Worm (Caenorhabditis elegans) whole organism, young adult: Measurements from ENCODE around the gene C01F1.6.

ENCODE experiments used
- B0019.2 ChIP-seq: fragments of 200-800 bp; sonication (Bioruptor generic); conservative IDR thresholded peaks from 2 replicates; pipeline ENCODE4 v1.3.6; 2022; ENCODE audit warnings: missing genetic modification reagents, missing genetic modification characterization, missing compliant biosample characterization
- C17E4.6 ChIP-seq: fragments of 200-800 bp; sonication (Bioruptor generic); IDR thresholded peaks from 2 replicates; pipeline ENCODE4 v1.3.6; 2022; ENCODE audit warnings: missing genetic modification reagents, missing genetic modification characterization, missing compliant biosample characterization
- F22D6.2 ChIP-seq: sonication (generic microtip); optimal IDR thresholded peaks from 2 replicates; lab custom pipeline; 2016; ENCODE audit warnings: mild to moderate bottlenecking, missing genetic modification characterization, missing compliant biosample characterization
- F23B12.7 ChIP-seq: sonication (generic microtip); optimal IDR thresholded peaks from 2 replicates; lab custom pipeline; 2017; ENCODE audit warnings: missing genetic modification characterization, mild to moderate bottlenecking, missing compliant biosample characterization, antibody characterized with exemption, moderate library complexity; ENCODE audit not compliant: insufficient read depth
- F55B11.4 ChIP-seq: sonication (generic microtip); optimal IDR thresholded peaks from 2 replicates; lab custom pipeline; 2016; ENCODE audit warnings: missing compliant biosample characterization, missing genetic modification characterization, borderline replicate concordance; ENCODE audit not compliant: insufficient read depth
- F57A8.1 ChIP-seq: fragments of 200-800 bp; sonication (Bioruptor generic); optimal IDR thresholded peaks from 2 replicates; lab custom pipeline; 2018; ENCODE audit warnings: mild to moderate bottlenecking, missing genetic modification characterization, moderate library complexity, missing compliant biosample characterization
- F57C9.4 ChIP-seq: sonication (generic microtip); optimal IDR thresholded peaks from 2 replicates; lab custom pipeline; 2017; ENCODE audit warnings: mild to moderate bottlenecking, missing genetic modification characterization, missing compliant biosample characterization
- Y56A3A.18 ChIP-seq: fragments of 200-800 bp; sonication (Bioruptor generic); IDR thresholded peaks from 2 replicates; pipeline ENCODE4 v1.3.6; 2022; ENCODE audit warnings: missing genetic modification reagents, missing genetic modification characterization, missing compliant biosample characterization
- athp-1 ChIP-seq: sonication (generic microtip); optimal IDR thresholded peaks from 2 replicates; lab custom pipeline; 2017; ENCODE audit warnings: mild to moderate bottlenecking, missing genetic modification characterization, missing compliant biosample characterization
- attf-3 ChIP-seq: fragments of 200-800 bp; sonication (Bioruptor generic); conservative IDR thresholded peaks from 2 replicates; pipeline ENCODE4 v1.3.6; 2022; ENCODE audit warnings: missing genetic modification reagents, missing genetic modification characterization, missing compliant biosample characterization
- bed-1 ChIP-seq: fragments of 200-800 bp; sonication (Bioruptor generic); IDR thresholded peaks from 2 replicates; pipeline ENCODE4 v1.3.6; 2022; ENCODE audit warnings: missing genetic modification reagents, missing genetic modification characterization, missing compliant biosample characterization
- bed-2 ChIP-seq: fragments of 200-800 bp; sonication (Bioruptor generic); IDR thresholded peaks from 2 replicates; pipeline ENCODE4 v1.3.6; 2022; ENCODE audit warnings: missing genetic modification reagents, missing genetic modification characterization, missing compliant biosample characterization
- cebp-2 ChIP-seq: fragments of 200-800 bp; sonication (Bioruptor generic); IDR thresholded peaks from 2 replicates; pipeline ENCODE4 v1.3.6; 2022; ENCODE audit warnings: missing genetic modification characterization, missing compliant biosample characterization
- ceh-100 ChIP-seq: fragments of 200-800 bp; sonication (Bioruptor generic); IDR thresholded peaks from 2 replicates; pipeline ENCODE4 v1.3.6; 2022; ENCODE audit warnings: missing genetic modification reagents, missing genetic modification characterization, missing compliant biosample characterization
- ceh-79 ChIP-seq: sonication (generic microtip); optimal IDR thresholded peaks from 2 replicates; lab custom pipeline; 2017; ENCODE audit warnings: mild to moderate bottlenecking, missing genetic modification characterization, missing compliant biosample characterization
- ceh-91 ChIP-seq: fragments of 200-800 bp; sonication (Bioruptor generic); IDR thresholded peaks from 2 replicates; pipeline ENCODE4 v1.3.6; 2022; ENCODE audit warnings: missing genetic modification reagents, missing genetic modification characterization, missing compliant biosample characterization
- chd-7 ChIP-seq: sonication (generic microtip); optimal IDR thresholded peaks from 2 replicates; lab custom pipeline; 2016; ENCODE audit warnings: mild to moderate bottlenecking, missing genetic modification characterization, moderate library complexity, missing compliant biosample characterization
- dpff-1 ChIP-seq: sonication (generic microtip); optimal IDR thresholded peaks from 2 replicates; lab custom pipeline; 2017; ENCODE audit warnings: mild to moderate bottlenecking, missing genetic modification characterization, missing compliant biosample characterization
- ekl-4 ChIP-seq: fragments of 200-800 bp; sonication (Bioruptor generic); IDR thresholded peaks from 2 replicates; pipeline ENCODE4 v1.3.6; 2022; ENCODE audit warnings: missing genetic modification reagents, missing genetic modification characterization, missing compliant biosample characterization
- ets-4 ChIP-seq: fragments of 200-800 bp; sonication (Bioruptor generic); optimal IDR thresholded peaks from 2 replicates; lab custom pipeline; 2018; ENCODE audit warnings: mild to moderate bottlenecking, missing genetic modification characterization, missing compliant biosample characterization
- gei-17 ChIP-seq: fragments of 200-800 bp; sonication (Bioruptor generic); optimal IDR thresholded peaks from 2 replicates; lab custom pipeline; 2018; ENCODE audit warnings: mild to moderate bottlenecking, missing genetic modification characterization, missing compliant biosample characterization
- him-1 ChIP-seq: sonication (generic microtip); optimal IDR thresholded peaks from 2 replicates; lab custom pipeline; 2016; ENCODE audit warnings: missing genotype, missing genetic modification reagents, missing genetic modification characterization, missing compliant biosample characterization
- lag-1 ChIP-seq: fragments of 200-800 bp; sonication (Bioruptor generic); IDR thresholded peaks from 2 replicates; pipeline ENCODE4 v1.3.6; 2022; ENCODE audit warnings: missing genetic modification reagents, missing genetic modification characterization, missing compliant biosample characterization
- lin-26 ChIP-seq: fragments of 200-800 bp; sonication (Bioruptor generic); IDR thresholded peaks from 2 replicates; pipeline ENCODE4 v1.3.6; 2022; ENCODE audit warnings: missing genetic modification reagents, missing genetic modification characterization, missing compliant biosample characterization
- lin-54 ChIP-seq: fragments of 200-800 bp; sonication (Bioruptor generic); optimal IDR thresholded peaks from 2 replicates; lab custom pipeline; 2018; ENCODE audit warnings: mild to moderate bottlenecking, missing genetic modification characterization, missing compliant biosample characterization
- lir-1 ChIP-seq: fragments of 200-800 bp; sonication (Bioruptor generic); conservative IDR thresholded peaks from 2 replicates; pipeline ENCODE4 v1.3.6; 2022; ENCODE audit warnings: missing genetic modification reagents, missing genetic modification characterization, missing compliant biosample characterization
- lsl-1 ChIP-seq: fragments of 200-800 bp; sonication (Bioruptor generic); optimal IDR thresholded peaks from 2 replicates; lab custom pipeline; 2018; ENCODE audit warnings: mild to moderate bottlenecking, missing genetic modification characterization, moderate library complexity, missing compliant biosample characterization
- madf-6 ChIP-seq: fragments of 200-800 bp; sonication (Bioruptor generic); IDR thresholded peaks from 2 replicates; pipeline ENCODE4 v1.3.6; 2022; ENCODE audit warnings: missing genetic modification reagents, missing genetic modification characterization, missing compliant biosample characterization
- mcd-1 ChIP-seq: fragments of 200-800 bp; sonication (Bioruptor generic); IDR thresholded peaks from 2 replicates; pipeline ENCODE4 v1.3.6; 2022; ENCODE audit warnings: missing genetic modification reagents, missing genetic modification characterization, missing compliant biosample characterization
- mes-4 ChIP-seq: sonication (generic microtip); optimal IDR thresholded peaks from 2 replicates; lab custom pipeline; 2016; ENCODE audit warnings: missing genotype, missing genetic modification characterization, missing compliant biosample characterization
- mxl-1 ChIP-seq: sonication (generic microtip); optimal IDR thresholded peaks from 2 replicates; lab custom pipeline; 2016; ENCODE audit warnings: missing genetic modification characterization, missing compliant biosample characterization
- nhr-120 ChIP-seq: fragments of 200-800 bp; sonication (Bioruptor generic); IDR thresholded peaks from 2 replicates; pipeline ENCODE4 v1.3.6; 2022; ENCODE audit warnings: missing genetic modification characterization, missing compliant biosample characterization
- pbrm-1 ChIP-seq: fragments of 200-800 bp; sonication (Bioruptor generic); IDR thresholded peaks from 2 replicates; pipeline ENCODE4 v1.3.6; 2022; ENCODE audit warnings: missing genetic modification reagents, missing genetic modification characterization, missing compliant biosample characterization
- rec-8 ChIP-seq, 2 experiments: sonication (generic microtip); optimal IDR thresholded peaks; 2 replicates each; lab custom pipeline; 2016; ENCODE audit warnings: mild to moderate bottlenecking in 2 of 2, missing genetic modification characterization in 2 of 2, missing genetic modification reagents in 2 of 2, missing genotype in 2 of 2, missing biosample characterization in 1 of 2, missing compliant biosample characterization in 1 of 2, moderate library complexity in 1 of 2
- repo-1 ChIP-seq: sonication (generic microtip); optimal IDR thresholded peaks from 2 replicates; lab custom pipeline; 2017; ENCODE audit warnings: mild to moderate bottlenecking, missing genetic modification characterization, missing compliant biosample characterization
- sdz-38 ChIP-seq: sonication (generic microtip); optimal IDR thresholded peaks from 2 replicates; lab custom pipeline; 2016; ENCODE audit warnings: missing genotype, missing genetic modification characterization, missing compliant biosample characterization
- snpc-1.3 ChIP-seq: sonication (generic microtip); optimal IDR thresholded peaks from 2 replicates; lab custom pipeline; 2017; ENCODE audit warnings: missing genetic modification characterization, mild to moderate bottlenecking, missing compliant biosample characterization, antibody characterized with exemption, moderate library complexity, missing genotype, missing genetic modification reagents; ENCODE audit not compliant: insufficient read depth
- snpc-4 ChIP-seq, 5 experiments: fragments of 150-350 bp in 1 of 5; sonication (generic microtip) in 4 of 5; optimal IDR thresholded peaks; 2 replicates each; lab custom pipeline; 2014 to 2018; ENCODE audit warnings: missing genetic modification characterization in 5 of 5, missing biosample characterization in 3 of 5, antibody characterized with exemption in 2 of 5, mild to moderate bottlenecking in 2 of 5, missing compliant biosample characterization in 2 of 5, missing genotype in 2 of 5, moderate library complexity in 2 of 5, missing genetic modification reagents in 1 of 5
- tbp1 ChIP-seq: fragments of 200-800 bp; sonication (Bioruptor generic); optimal IDR thresholded peaks from 2 replicates; lab custom pipeline; 2018; ENCODE audit warnings: mild to moderate bottlenecking, missing genetic modification characterization, missing compliant biosample characterization
- ztf-25 ChIP-seq: fragments of 200-800 bp; sonication (Bioruptor generic); IDR thresholded peaks from 2 replicates; pipeline ENCODE4 v1.3.6; 2022; ENCODE audit warnings: missing genetic modification reagents, missing genetic modification characterization, missing compliant biosample characterization
- ztf-26 ChIP-seq: sonication (generic microtip); optimal IDR thresholded peaks from 2 replicates; lab custom pipeline; 2017; ENCODE audit warnings: missing genetic modification characterization, missing compliant biosample characterization

C01F1.6 gene

ce11 chrII:4288111-4288510 is at the start of gene C01F1.6:
C01F1.6 (minus strand) TSS chrII:4288211.
- TF ChIP-seq snpc-1.3 (tag; lab: Kevin White, UChicago) (no peak), ets-4 (GFP tag; lab: Kevin White, UChicago) (no peak), athp-1 (tag; lab: Kevin White, UChicago) (no peak), cebp-2 (no peak), sdz-38 (no peak), lin-54 (GFP tag; lab: Kevin White, UChicago) (no peak), Y56A3A.18 (GFP tag; lab: Robert Waterston, UW) (no peak), lag-1 (no peak), mes-4 (tag; lab: Kevin White, UChicago) (no peak), F55B11.4 (tag; lab: Kevin White, UChicago) (no peak), ceh-91 (GFP tag; lab: Robert Waterston, UW) (no peak), F22D6.2 (tag; lab: Kevin White, UChicago) (no peak), bed-1 (GFP tag; lab: Robert Waterston, UW) (no peak), mcd-1 (GFP tag; lab: Robert Waterston, UW) (no peak), F57A8.1 (GFP tag; lab: Kevin White, UChicago) (no peak), ztf-25 (GFP tag; lab: Robert Waterston, UW) (no peak)

ce11 chrII:4337731-4338130 is 49.7 kb upstream of the C01F1.6 start:
- TF ChIP-seq chd-7 (tag; lab: Kevin White, UChicago) (no peak), lsl-1 (GFP tag; lab: Kevin White, UChicago) (no peak), ztf-26 (tag; lab: Kevin White, UChicago) (no peak), tbp1 (no peak), madf-6 (no peak), C17E4.6 (GFP tag; lab: Robert Waterston, UW) (no peak), repo-1 (tag; lab: Kevin White, UChicago) (no peak), cebp-2 (no peak), F55B11.4 (tag; lab: Kevin White, UChicago) (no peak), B0019.2 (GFP tag; lab: Robert Waterston, UW) (no peak), snpc-4 (GFP tag; optimal IDR thresholded peaks at IDR 0.05; lab: Kevin White, UChicago) (no peak), snpc-4 (tag; optimal IDR thresholded peaks at IDR 0.05; lab: Kevin White, UChicago) (no peak), ceh-100 (GFP tag; lab: Robert Waterston, UW) (no peak), attf-3 (GFP tag; lab: Robert Waterston, UW) (no peak), bed-2 (no peak), F57A8.1 (GFP tag; lab: Kevin White, UChicago) (no peak), rec-8 (tag; optimal IDR thresholded peaks at IDR 0.05; lab: Kevin White, UChicago) (no peak), ceh-91 (GFP tag; lab: Robert Waterston, UW) (no peak)

DNA sequence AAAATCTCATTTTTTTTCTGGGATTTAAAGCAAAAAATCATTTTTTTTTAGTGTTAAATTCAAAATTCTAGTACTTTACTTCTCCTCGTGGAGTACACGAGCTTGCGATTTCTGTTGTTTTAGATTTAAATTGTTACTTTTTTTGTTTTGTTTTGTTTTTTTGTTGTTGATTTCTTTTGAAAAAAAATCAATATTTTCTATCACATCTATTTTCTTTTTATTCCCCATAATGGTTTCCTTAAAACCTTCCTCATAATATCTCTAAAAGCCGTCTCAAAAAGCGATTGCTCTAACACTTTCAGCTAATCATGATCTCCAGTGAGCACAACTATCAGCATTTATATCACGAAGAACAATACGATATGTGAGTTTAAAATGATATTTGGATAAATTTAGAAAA is 46.4 kb upstream of the C01F1.6 start, which contains the start of gene madf-3:
TSS of gene madf-3 (plus strand) at position 301 of the 400 bp plus-strand sequence.
- TF ChIP-seq him-1 (tag; lab: Kevin White, UChicago) (no peak), F55B11.4 (tag; lab: Kevin White, UChicago) (no peak), ets-4 (GFP tag; lab: Kevin White, UChicago) (no peak), sdz-38 (no peak), F23B12.7 (tag; lab: Kevin White, UChicago) (no peak), dpff-1 (tag; lab: Kevin White, UChicago) (no peak), B0019.2 (GFP tag; lab: Robert Waterston, UW) (no peak), ceh-79 (no peak), pbrm-1 (GFP tag; lab: Robert Waterston, UW) (no peak), F57C9.4 (tag; lab: Kevin White, UChicago) (no peak), F22D6.2 (tag; lab: Kevin White, UChicago) (no peak), gei-17 (GFP tag; lab: Kevin White, UChicago) (no peak), mxl-1 (no peak), lin-26 (GFP tag; lab: Robert Waterston, UW) (no peak), madf-6 (no peak), nhr-120 (GFP tag; lab: Robert Waterston, UW) (no peak), ztf-25 (GFP tag; lab: Robert Waterston, UW) (no peak), ztf-26 (tag; lab: Kevin White, UChicago) (no peak), lir-1 (GFP tag; lab: Robert Waterston, UW) (no peak), ekl-4 (no peak)
